Worm (Caenorhabditis elegans) whole organism, L4 larva: ENCODE data around the gene srh-17.

Experiments
- ZK337.2 ChIP-seq: fragments of 200-800 bp; sonication (Bioruptor generic); IDR thresholded peaks from 2 replicates; pipeline ENCODE4 v1.3.6; 2022; ENCODE audit warnings: missing genetic modification reagents, missing genetic modification characterization, missing compliant biosample characterization
- aly-2 ChIP-seq: sonication (generic microtip); optimal IDR thresholded peaks from 2 replicates; lab custom pipeline; 2018; ENCODE audit warnings: missing biosample characterization, missing genetic modification characterization
- ama-1 ChIP-seq: fragments of 150-350 bp; optimal IDR thresholded peaks from 2 replicates; lab custom pipeline; 2014; ENCODE audit warnings: inconsistent platforms, mixed read lengths
- dmd-9 ChIP-seq: fragments of 200-800 bp; sonication (Bioruptor generic); IDR thresholded peaks from 2 replicates; pipeline ENCODE4 v1.3.6; 2022; ENCODE audit warnings: missing genetic modification reagents, missing genetic modification characterization, missing compliant biosample characterization
- dpl-1 ChIP-seq: fragments of 150-350 bp; optimal IDR thresholded peaks from 2 replicates; lab custom pipeline; 2014; ENCODE audit warnings: missing biosample characterization, missing genetic modification reagents, missing genetic modification characterization
- lin-39 ChIP-seq: fragments of 150-350 bp; optimal IDR thresholded peaks from 2 replicates; lab custom pipeline; 2014; ENCODE audit warnings: missing biosample characterization, missing genetic modification reagents, missing genetic modification characterization
- nhr-237 ChIP-seq: sonication (generic microtip); optimal IDR thresholded peaks from 2 replicates; lab custom pipeline; 2017; ENCODE audit warnings: missing biosample characterization, missing genetic modification characterization
- nhr-77 ChIP-seq: fragments of 150-350 bp; optimal IDR thresholded peaks from 2 replicates; lab custom pipeline; 2014; ENCODE audit warnings: missing biosample characterization, missing genetic modification characterization
- php-3 ChIP-seq: fragments of 200-800 bp; sonication (Bioruptor generic); IDR thresholded peaks from 2 replicates; pipeline ENCODE4 v1.3.6; 2022; ENCODE audit warnings: missing genetic modification reagents, missing genetic modification characterization, missing compliant biosample characterization
- snpc-4 ChIP-seq: fragments of 150-350 bp; optimal IDR thresholded peaks from 2 replicates; lab custom pipeline; 2014; ENCODE audit warnings: missing biosample characterization, missing genetic modification characterization
- unc-62 ChIP-seq, 3 experiments: fragments of 150-350 bp in 1 of 3; sonication (generic microtip); optimal IDR thresholded peaks in 2 of 3; peaks in 1 of 3; 1 replicate in 1 of 3; 2 replicates in 2 of 3; lab custom pipeline; 2014 to 2017; ENCODE audit warnings: missing biosample characterization in 3 of 3, missing genetic modification characterization in 3 of 3, missing genetic modification reagents in 3 of 3, missing genotype in 1 of 3

ce11 chrV:14638075-14638474, 23.0 kb upstream of the srh-17 start:
- TF ChIP-seq nhr-77 (tag; lab: Kevin White, UChicago) (no peak), lin-39 (no peak), ama-1 (lab: Kevin White, UChicago) (no peak), snpc-4 (no peak), dmd-9 (GFP tag; lab: Robert Waterston, UW) (no peak), dpl-1 (GFP tag; lab: Kevin White, UChicago) (no peak), nhr-237 (no peak), php-3 (GFP tag; lab: Robert Waterston, UW) (no peak), ZK337.2 (no peak), unc-62 (GFP tag; optimal IDR thresholded peaks at IDR 0.05 in 1 of 2; lab: Kevin White, UChicago) (no peak), unc-62 (tag; optimal IDR thresholded peaks at IDR 0.05; lab: Kevin White, UChicago) (no peak), aly-2 (tag; lab: Kevin White, UChicago) (no peak)
